Worm (Caenorhabditis elegans) whole organism, dauer: ENCODE measurements around the gene C35A5.4.

Experiments used
- unc-62 ChIP-seq: sonication (generic microtip); optimal IDR thresholded peaks from 2 replicates; lab custom pipeline; 2017; ENCODE audit warnings: missing biosample characterization, missing genetic modification reagents, missing genetic modification characterization

The C35A5.4 gene

DNA sequence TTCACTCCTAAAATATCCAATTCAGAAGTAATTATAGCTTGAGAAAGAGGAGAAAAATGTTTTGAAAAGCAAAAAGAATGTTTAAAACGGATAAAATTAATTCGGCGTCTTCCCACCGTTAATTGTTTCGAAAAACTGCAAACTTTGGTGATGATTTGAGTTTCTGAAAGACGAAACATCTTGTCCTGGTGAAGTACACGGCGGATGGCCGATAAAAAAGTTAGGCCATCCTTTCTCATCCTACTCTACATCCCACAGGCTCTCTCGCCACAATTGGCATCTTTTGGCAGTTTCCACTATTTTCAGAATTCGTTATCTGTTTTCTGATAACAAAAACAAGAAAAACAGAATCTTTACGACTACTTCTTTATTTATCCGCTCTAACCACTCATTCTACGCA, 29.1 kb downstream of the C35A5.4 start, which contains the start of the genes C35A5.8 and hda-11:
C35A5.8 (minus strand) TSS at position 7 of the 400 bp plus-strand sequence.
hda-11 (plus strand) TSS at position 283 of the 400 bp plus-strand sequence.
- no peak for TF ChIP-seq unc-62 (GFP tag; lab: Kevin White, UChicago)

DNA sequence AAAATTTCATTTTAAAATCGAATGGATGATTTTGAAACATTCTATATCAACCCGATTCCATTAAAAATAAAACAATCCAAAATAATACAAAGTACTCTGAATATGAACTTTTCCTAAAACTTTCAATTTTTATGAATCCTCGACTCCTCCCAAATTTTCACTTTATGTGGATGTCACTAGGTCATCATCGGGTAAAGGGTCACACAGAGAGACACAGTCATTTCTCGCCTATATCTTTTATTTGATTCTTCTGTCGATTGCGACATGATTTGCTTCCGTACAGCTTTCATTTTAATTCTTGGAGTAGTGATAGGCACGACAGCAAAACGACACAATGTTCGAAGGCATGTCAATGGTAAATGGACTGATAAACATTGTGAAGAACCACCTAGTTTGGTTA, 31.7 kb downstream of the C35A5.4 start, which contains the start of gene F25D1.3:
F25D1.3 (plus strand) TSS at position 225 of the 400 bp plus-strand sequence.
- no peak for TF ChIP-seq unc-62 (GFP tag; lab: Kevin White, UChicago)

DNA sequence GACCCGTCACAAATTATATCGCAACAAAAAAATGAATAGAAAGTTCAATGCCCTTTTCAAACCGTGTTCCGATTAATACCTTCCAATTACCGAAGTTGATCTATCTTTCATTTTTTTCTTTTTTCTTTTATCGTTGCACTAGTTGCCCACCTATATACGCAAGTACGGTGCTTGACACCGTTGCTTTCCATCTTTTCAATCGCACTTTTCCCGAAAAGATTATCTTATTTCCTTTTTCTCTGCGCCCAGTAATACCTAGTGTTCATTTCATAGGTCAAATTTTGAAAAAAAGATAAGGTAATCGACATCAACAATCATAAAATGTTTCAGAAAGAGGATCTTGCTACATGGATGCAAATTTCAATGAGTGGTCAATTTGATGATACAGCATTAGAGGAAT, 32.8 kb downstream of the C35A5.4 start:
- TF ChIP-seq unc-62 (GFP tag; lab: Kevin White, UChicago) = no peak

DNA sequence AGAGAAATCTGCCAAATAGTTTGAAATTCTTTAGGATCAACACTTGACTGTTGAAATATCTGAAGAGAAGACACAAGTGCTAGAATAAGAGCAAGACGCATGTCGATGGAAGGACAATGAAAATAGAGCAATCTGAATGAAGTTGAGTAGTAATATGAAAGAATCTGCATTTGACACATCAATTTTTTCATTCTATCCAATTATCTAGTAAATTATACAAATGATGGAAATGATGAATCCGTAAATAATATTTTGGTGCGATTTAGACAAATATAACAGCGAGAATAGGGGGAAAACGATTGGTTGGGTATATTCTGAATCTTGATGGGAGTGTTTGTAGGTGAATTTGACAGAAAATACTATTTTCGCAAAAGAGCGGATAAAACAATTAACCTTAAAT, 35.9 kb downstream of the C35A5.4 start, which contains the start of gene txt-10:
txt-10 (minus strand) TSS at position 101 of the 400 bp plus-strand sequence.
- no peak for TF ChIP-seq unc-62 (GFP tag; lab: Kevin White, UChicago)

DNA sequence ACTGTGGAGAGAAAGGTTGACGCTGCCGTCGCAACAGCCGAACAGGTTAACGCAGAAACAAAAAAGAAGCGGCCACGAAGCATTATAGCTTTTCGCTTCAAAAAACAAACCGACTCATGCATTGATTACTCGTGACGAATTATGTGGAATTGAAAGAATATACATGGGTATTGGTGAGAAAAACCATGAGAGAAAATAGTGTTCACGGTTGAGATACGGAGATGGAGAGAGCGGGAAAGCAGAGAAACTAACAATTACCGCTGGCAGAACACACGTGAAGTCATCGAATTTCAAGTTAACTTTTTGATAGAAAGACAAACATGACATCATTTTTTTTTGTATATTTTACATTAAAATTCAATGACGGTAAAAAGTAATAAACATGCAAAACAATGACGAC, 38.5 kb downstream of the C35A5.4 start:
- TF ChIP-seq unc-62 (GFP tag; lab: Kevin White, UChicago) = no peak

DNA sequence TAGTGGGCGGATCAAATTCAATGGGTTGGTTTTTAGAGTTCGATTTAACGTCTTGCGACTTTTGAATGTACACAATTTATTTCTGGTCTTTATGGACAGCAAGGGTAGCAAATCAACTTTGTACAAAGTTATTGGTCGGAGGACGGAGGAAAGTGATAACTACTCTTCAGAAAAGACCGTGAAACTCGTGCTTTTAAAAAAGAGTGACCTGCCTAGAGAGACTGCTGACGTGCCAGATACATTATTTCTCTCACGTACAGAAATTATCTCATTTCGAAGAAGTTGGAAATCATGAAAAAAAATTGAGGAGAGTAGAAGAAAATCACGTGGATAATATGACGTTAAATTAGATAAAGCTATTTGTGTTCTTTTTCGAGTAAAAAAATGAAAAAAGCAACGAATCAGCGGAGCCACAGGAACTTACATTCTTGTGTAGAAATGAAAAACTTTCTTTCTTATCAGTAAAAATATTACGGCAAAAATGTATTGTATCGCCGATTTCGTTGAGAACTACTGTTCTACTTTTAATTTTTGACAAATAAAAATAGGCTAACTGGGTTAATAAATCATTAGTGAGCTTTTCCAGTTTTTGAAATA, 39.4 kb downstream of the C35A5.4 start, which contains the start of gene ppm-1.A:
ppm-1.A (minus strand) TSS at position 294 of the 597 bp plus-strand sequence.
- TF ChIP-seq unc-62 (GFP tag; lab: Kevin White, UChicago) = no peak

DNA sequence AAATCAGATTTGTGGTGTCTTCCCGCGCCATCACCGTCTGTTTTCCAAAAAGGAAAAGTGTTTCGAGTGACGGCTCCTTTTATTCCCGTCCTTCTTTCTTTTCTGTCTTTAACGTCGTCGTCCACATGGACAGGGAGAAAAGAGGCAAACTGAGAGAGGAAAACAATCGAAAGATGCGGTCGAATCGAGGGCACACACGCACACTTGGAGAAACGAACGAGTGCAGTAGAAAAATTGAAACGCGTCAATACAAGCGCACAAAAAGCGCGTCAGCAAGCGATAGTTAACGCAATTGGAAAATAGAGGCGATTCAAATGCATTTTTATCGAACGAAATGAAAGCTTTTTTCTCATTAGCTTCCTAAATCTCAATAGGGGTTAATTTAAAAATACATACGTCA, 40.0 kb downstream of the C35A5.4 start:
- TF ChIP-seq unc-62 (GFP tag; lab: Kevin White, UChicago) = no peak

DNA sequence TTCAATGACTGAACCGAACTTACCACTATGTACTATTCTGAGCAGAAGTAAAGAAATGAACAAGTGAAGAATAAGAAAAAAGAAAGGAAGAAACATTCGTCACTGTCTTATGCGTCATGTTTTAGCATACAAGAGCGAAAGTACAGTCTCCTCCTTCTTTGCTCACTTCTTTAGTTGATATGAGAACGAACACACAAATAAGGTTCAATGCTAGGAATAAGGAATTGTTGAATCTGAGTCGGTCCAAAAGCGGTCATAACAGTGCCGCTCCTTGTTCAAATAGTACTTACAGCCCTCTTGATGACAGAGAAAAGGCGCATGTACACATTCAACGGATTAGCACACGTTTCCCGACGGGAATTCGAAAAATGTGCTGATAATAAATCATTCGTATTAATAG, 42.3 kb downstream of the C35A5.4 start, which contains the start of gene F25D1.8:
F25D1.8 (plus strand) TSS at position 301 of the 400 bp plus-strand sequence.
- TF ChIP-seq unc-62 (GFP tag; lab: Kevin White, UChicago) = no peak

DNA sequence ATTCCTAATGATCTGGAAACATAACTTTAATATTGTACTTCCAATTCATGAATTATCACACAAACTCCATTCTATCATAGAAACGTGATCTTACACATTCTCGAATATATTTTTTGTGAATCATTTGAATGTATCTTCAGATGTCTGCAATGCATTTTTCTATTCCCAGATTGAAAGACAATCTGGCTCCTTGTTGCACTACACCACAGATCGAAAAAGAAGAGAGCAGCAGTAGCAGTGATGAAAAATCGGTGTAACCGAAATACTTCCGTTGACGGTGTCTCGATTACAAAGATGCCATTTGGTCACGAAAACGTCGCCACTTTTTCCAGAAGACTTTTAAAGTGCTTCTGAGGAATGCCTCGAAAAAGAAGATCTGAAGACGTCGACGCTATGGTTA, 43.2 kb downstream of the C35A5.4 start, which contains the start of gene degt-1:
degt-1 (plus strand) TSS at position 301 of the 400 bp plus-strand sequence.
- no peak for TF ChIP-seq unc-62 (GFP tag; lab: Kevin White, UChicago)

DNA sequence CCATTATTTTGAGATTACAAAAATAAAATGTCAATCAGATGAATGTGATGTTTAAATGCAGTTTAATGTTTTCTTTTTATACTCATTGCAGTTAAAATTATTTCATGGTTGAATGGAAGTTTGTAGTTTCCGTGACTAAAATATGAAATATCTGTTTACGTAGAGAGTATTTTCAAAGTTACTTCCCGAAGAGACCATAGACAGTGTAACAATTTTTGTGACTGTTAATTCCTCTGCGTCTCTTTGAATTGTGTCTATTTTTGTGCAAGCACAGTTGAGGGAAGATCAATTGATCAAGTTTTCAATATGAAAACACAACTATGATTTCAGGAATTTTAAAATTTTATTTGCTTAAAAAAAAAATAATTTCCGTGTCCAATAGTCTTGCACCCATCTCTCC, 49.9 kb downstream of the C35A5.4 start, which contains the start of gene F25D1.5:
F25D1.5 (minus strand) TSS at position 35 of the 400 bp plus-strand sequence.
- no peak for TF ChIP-seq unc-62 (GFP tag; lab: Kevin White, UChicago)

DNA sequence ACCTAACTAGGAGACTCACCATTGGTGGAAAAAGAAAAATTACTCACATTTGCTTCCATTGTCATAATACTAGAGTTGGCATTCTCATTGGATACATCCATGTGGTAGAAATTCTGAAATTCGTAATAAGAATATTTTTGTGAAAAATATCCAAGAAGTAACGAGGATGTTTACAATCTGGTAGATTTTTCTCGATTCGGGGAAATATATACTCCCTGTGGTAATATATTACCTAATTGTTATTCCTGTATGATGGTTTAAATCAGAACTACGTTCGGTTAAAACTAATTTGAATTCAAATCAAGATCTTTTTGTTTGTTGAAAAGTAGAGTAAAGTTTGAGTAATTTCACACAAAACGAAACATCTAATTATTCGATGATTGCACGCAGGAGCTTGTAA, 52.1 kb downstream of the C35A5.4 start, which contains the start of gene srd-34:
srd-34 (minus strand) TSS at position 101 of the 400 bp plus-strand sequence.
- no peak for TF ChIP-seq unc-62 (GFP tag; lab: Kevin White, UChicago)
